Fruit fly (Drosophila melanogaster) whole organism, embryonic: ENCODE results near the gene PolD2.

Experiments
- Adf1 ChIP-seq: fragments of 200-800 bp; sonication (Bioruptor generic); IDR thresholded peaks from 2 replicates; pipeline ENCODE4 v1.3.6; 2022; ENCODE audit warnings: missing biosample characterization, missing genetic modification characterization
- Asciz ChIP-seq: fragments of 200-800 bp; sonication (Bioruptor generic); optimal IDR thresholded peaks from 2 replicates; lab custom pipeline; 2017; ENCODE audit warnings: missing biosample characterization, mild to moderate bottlenecking, missing genetic modification characterization, missing genetic modification reagents
- B-H1 ChIP-seq: fragments of 200-800 bp; sonication (Bioruptor generic); IDR thresholded peaks from 3 replicates; pipeline ENCODE4 v1.3.6; 2022; ENCODE audit warnings: missing biosample characterization, missing genetic modification characterization
- B-H2 ChIP-seq: fragments of 200-800 bp; sonication (Bioruptor generic); optimal IDR thresholded peaks from 2 replicates; lab custom pipeline; 2018; ENCODE audit warnings: missing biosample characterization, mild to moderate bottlenecking, missing genetic modification characterization
- CG10654 ChIP-seq: fragments of 200-800 bp; sonication (Bioruptor generic); optimal IDR thresholded peaks from 2 replicates; lab custom pipeline; 2016; ENCODE audit warnings: missing biosample characterization, missing genetic modification characterization
- CG11560 ChIP-seq: fragments of 200-800 bp; sonication (Bioruptor generic); IDR thresholded peaks from 3 replicates; pipeline ENCODE4 v1.3.6; 2022; ENCODE audit warnings: missing biosample characterization, missing genetic modification characterization
- CG13287 ChIP-seq: fragments of 200-800 bp; sonication (Bioruptor generic); IDR thresholded peaks from 2 replicates; pipeline ENCODE4 v1.3.6; 2022; ENCODE audit warnings: missing biosample characterization, missing genetic modification characterization; ENCODE audit not compliant: partially characterized antibody
- CG17328 ChIP-seq: fragments of 200-800 bp; sonication (Bioruptor generic); IDR thresholded peaks from 2 replicates; pipeline ENCODE4 v1.3.6; 2022; ENCODE audit warnings: missing biosample characterization, missing genetic modification characterization
- CG17568 ChIP-seq: fragments of 200-800 bp; sonication (Bioruptor generic); optimal IDR thresholded peaks from 2 replicates; lab custom pipeline; 2018; ENCODE audit warnings: missing biosample characterization, mild to moderate bottlenecking, missing genetic modification characterization, moderate library complexity
- CG17912 ChIP-seq: fragments of 200-800 bp; sonication (Bioruptor generic); optimal IDR thresholded peaks from 2 replicates; lab custom pipeline; 2018; ENCODE audit warnings: missing biosample characterization, mild to moderate bottlenecking, missing genetic modification characterization
- CG4360 ChIP-seq: fragments of 200-800 bp; sonication (Bioruptor generic); IDR thresholded peaks from 2 replicates; pipeline ENCODE4 v1.3.6; 2022; ENCODE audit warnings: missing biosample characterization, missing genetic modification characterization
- CG4854 ChIP-seq: fragments of 200-800 bp; sonication (Bioruptor generic); optimal IDR thresholded peaks from 2 replicates; lab custom pipeline; 2016; ENCODE audit warnings: missing biosample characterization, missing genetic modification characterization, inconsistent platforms
- CG5953 ChIP-seq: fragments of 200-800 bp; sonication (Bioruptor generic); IDR thresholded peaks from 2 replicates; pipeline ENCODE4 v1.3.6; 2022; ENCODE audit warnings: missing biosample characterization, missing genetic modification characterization
- CG6254 ChIP-seq: fragments of 200-800 bp; sonication (Bioruptor generic); optimal IDR thresholded peaks from 3 replicates; lab custom pipeline; 2017; ENCODE audit warnings: mild to moderate bottlenecking, missing biosample characterization, missing genetic modification reagents, missing genetic modification characterization
- CG6689 ChIP-seq: fragments of 200-800 bp; sonication (Bioruptor generic); IDR thresholded peaks from 2 replicates; pipeline ENCODE4 v1.3.6; 2022; ENCODE audit warnings: missing biosample characterization, missing genetic modification characterization
- CG6813 ChIP-seq: fragments of 200-800 bp; sonication (Bioruptor generic); optimal IDR thresholded peaks from 2 replicates; lab custom pipeline; 2017; ENCODE audit warnings: missing biosample characterization, missing genetic modification characterization, mild to moderate bottlenecking, moderate library complexity, missing genetic modification reagents
- CG7357 ChIP-seq: fragments of 200-800 bp; sonication (Bioruptor generic); IDR thresholded peaks from 3 replicates; pipeline ENCODE4 v1.3.6; 2022; ENCODE audit warnings: missing biosample characterization, missing genetic modification characterization
- CG7556 ChIP-seq: fragments of 200-800 bp; sonication (Bioruptor generic); optimal IDR thresholded peaks from 2 replicates; lab custom pipeline; 2017; ENCODE audit warnings: missing biosample characterization, mild to moderate bottlenecking, missing genetic modification characterization
- CG7963 ChIP-seq: fragments of 200-800 bp; sonication (Bioruptor generic); IDR thresholded peaks from 3 replicates; pipeline ENCODE4 v1.3.6; 2022; ENCODE audit warnings: missing biosample characterization, missing genetic modification characterization; ENCODE audit not compliant: partially characterized antibody
- CG8089 ChIP-seq: fragments of 200-800 bp; sonication (Bioruptor generic); optimal IDR thresholded peaks from 3 replicates; lab custom pipeline; 2016; ENCODE audit warnings: missing biosample characterization, missing genetic modification characterization
- CG9932 ChIP-seq: fragments of 200-800 bp; sonication (Bioruptor generic); IDR thresholded peaks from 2 replicates; pipeline ENCODE4 v1.3.6; 2022; ENCODE audit warnings: missing biosample characterization, missing genetic modification characterization
- Camta ChIP-seq: fragments of 200-800 bp; sonication (Bioruptor generic); optimal IDR thresholded peaks from 2 replicates; lab custom pipeline; 2016; ENCODE audit warnings: missing biosample characterization, missing genetic modification characterization
- D19B ChIP-seq: fragments of 200-800 bp; sonication (Bioruptor generic); optimal IDR thresholded peaks from 2 replicates; lab custom pipeline; 2017; ENCODE audit warnings: missing biosample characterization, mild to moderate bottlenecking, missing genetic modification characterization
- Dfd ChIP-seq, 2 experiments: fragments of >200 bp; optimal IDR thresholded peaks; 2 replicates each; lab custom pipeline; 2017; ENCODE audit warnings: missing biosample characterization in 2 of 2, missing genetic modification characterization in 2 of 2
- Dip2 ChIP-seq: fragments of 200-800 bp; sonication (Bioruptor generic); IDR thresholded peaks from 2 replicates; pipeline ENCODE4 v1.3.6; 2022; ENCODE audit warnings: missing biosample characterization, missing genetic modification characterization
- Dll ChIP-seq: fragments of 200-800 bp; sonication (Bioruptor generic); IDR thresholded peaks from 4 replicates; pipeline ENCODE4 v1.3.6; 2022; ENCODE audit warnings: missing biosample characterization, missing genetic modification characterization; ENCODE audit not compliant: partially characterized antibody
- Ets97D ChIP-seq: fragments of 200-800 bp; sonication (Bioruptor generic); optimal IDR thresholded peaks from 3 replicates; lab custom pipeline; 2016; ENCODE audit warnings: missing biosample characterization, missing genetic modification characterization
- GATAe ChIP-seq: fragments of 200-800 bp; sonication (Bioruptor generic); conservative IDR thresholded peaks from 2 replicates; pipeline ENCODE4 v1.3.6; 2022; ENCODE audit warnings: missing biosample characterization, missing genetic modification characterization
- NC2β ChIP-seq: fragments of 200-800 bp; sonication (Bioruptor generic); optimal IDR thresholded peaks from 2 replicates; lab custom pipeline; 2016; ENCODE audit warnings: missing biosample characterization, missing genetic modification characterization
- Neu2 ChIP-seq: fragments of 200-800 bp; sonication (Bioruptor generic); optimal IDR thresholded peaks from 3 replicates; lab custom pipeline; 2016; ENCODE audit warnings: missing biosample characterization, missing genetic modification characterization, borderline replicate concordance
- Sin3A ChIP-seq: fragments of >200 bp; optimal IDR thresholded peaks from 2 replicates; lab custom pipeline; 2018
- Sry-δ ChIP-seq: fragments of 200-800 bp; sonication (Bioruptor generic); optimal IDR thresholded peaks from 2 replicates; lab custom pipeline; 2016; ENCODE audit warnings: missing biosample characterization, missing genetic modification characterization
- Trl ChIP-seq, 3 experiments: fragments of >200 bp in 2 of 3; fragments of 200-800 bp in 1 of 3; sonication (Bioruptor generic) in 1 of 3; optimal IDR thresholded peaks; 2 replicates in 1 of 3; 3 replicates in 2 of 3; lab custom pipeline; 2016 to 2017; ENCODE audit warnings: missing biosample characterization in 1 of 3, missing genetic modification characterization in 1 of 3
- Vsx1 ChIP-seq: fragments of 200-800 bp; sonication (Bioruptor generic); optimal IDR thresholded peaks from 2 replicates; lab custom pipeline; 2017; ENCODE audit warnings: missing biosample characterization, mild to moderate bottlenecking, missing genetic modification characterization, missing genetic modification reagents
- cato ChIP-seq: fragments of 200-800 bp; sonication (Bioruptor generic); optimal IDR thresholded peaks from 2 replicates; lab custom pipeline; 2016; ENCODE audit warnings: missing biosample characterization, missing genetic modification characterization, borderline replicate concordance
- eve ChIP-seq, 2 experiments: fragments of >200 bp; optimal IDR thresholded peaks; 2 replicates each; lab custom pipeline; 2017; ENCODE audit warnings: missing biosample characterization in 2 of 2, missing genetic modification characterization in 2 of 2
- gcm ChIP-seq: fragments of 200-800 bp; sonication (Bioruptor generic); optimal IDR thresholded peaks from 2 replicates; lab custom pipeline; 2019; ENCODE audit warnings: missing biosample characterization, mild to moderate bottlenecking, missing genetic modification characterization, moderate library complexity
- hb ChIP-seq: fragments of 200-800 bp; sonication (Bioruptor generic); IDR thresholded peaks from 3 replicates; pipeline ENCODE4 v1.3.6; 2022; ENCODE audit warnings: missing biosample characterization, missing genetic modification characterization; ENCODE audit not compliant: partially characterized antibody
- hth ChIP-seq: fragments of >200 bp; optimal IDR thresholded peaks from 2 replicates; lab custom pipeline; 2017; ENCODE audit warnings: inconsistent platforms
- lola ChIP-seq, 3 experiments: fragments of >200 bp in 2 of 3; fragments of 200-800 bp in 1 of 3; sonication (Bioruptor generic) in 1 of 3; optimal IDR thresholded peaks; 2 replicates each; lab custom pipeline; 2017 to 2019; ENCODE audit warnings: missing biosample characterization in 3 of 3, missing genetic modification characterization in 3 of 3, mild to moderate bottlenecking in 1 of 3, moderate library complexity in 1 of 3
- mirr ChIP-seq: fragments of 200-800 bp; sonication (Bioruptor generic); optimal IDR thresholded peaks from 3 replicates; lab custom pipeline; 2018; ENCODE audit warnings: missing biosample characterization, mild to moderate bottlenecking, missing genetic modification characterization
- nerfin-1 ChIP-seq: fragments of 200-800 bp; sonication (Bioruptor generic); optimal IDR thresholded peaks from 3 replicates; lab custom pipeline; 2019; ENCODE audit warnings: missing biosample characterization, mild to moderate bottlenecking, missing genetic modification characterization, moderate library complexity
- nmo ChIP-seq: fragments of 200-800 bp; sonication (Bioruptor generic); optimal IDR thresholded peaks from 2 replicates; lab custom pipeline; 2018; ENCODE audit warnings: missing biosample characterization, mild to moderate bottlenecking, missing genetic modification characterization, moderate library complexity
- pita ChIP-seq: fragments of 200-800 bp; sonication (Bioruptor generic); optimal IDR thresholded peaks from 2 replicates; lab custom pipeline; 2017; ENCODE audit warnings: missing biosample characterization, mild to moderate bottlenecking, missing genetic modification characterization
- schlank ChIP-seq: fragments of 200-800 bp; sonication (Bioruptor generic); optimal IDR thresholded peaks from 2 replicates; lab custom pipeline; 2018; ENCODE audit warnings: missing biosample characterization, mild to moderate bottlenecking, missing genetic modification characterization
- ssp ChIP-seq: fragments of 200-800 bp; sonication (Bioruptor generic); IDR thresholded peaks from 2 replicates; pipeline ENCODE4 v1.3.6; 2022; ENCODE audit warnings: missing biosample characterization, missing genetic modification characterization
- vnd ChIP-seq: fragments of 200-800 bp; sonication (Bioruptor generic); IDR thresholded peaks from 3 replicates; pipeline ENCODE4 v1.3.6; 2022; ENCODE audit warnings: missing biosample characterization, missing genetic modification characterization; ENCODE audit not compliant: partially characterized antibody
- wdn ChIP-seq: fragments of 200-800 bp; sonication (Bioruptor generic); IDR thresholded peaks from 2 replicates; pipeline ENCODE4 v1.3.6; 2022; ENCODE audit warnings: missing biosample characterization, missing genetic modification characterization

Gene PolD2

dm6 chr3L:1774713-1775648 is at the start of gene PolD2, which contains the start of gene CG13933:
TSS of gene PolD2 (plus strand) at chr3L:1775633.
TSS of gene CG13933 (minus strand) at chr3L:1775147.
- TF ChIP-seq CG6254 (GFP tag; lab: Kevin White, UChicago) (peak; percentile 45), CG5953 (peak; percentile 98), hth (no peak), wdn (peak; percentile 97), Ets97D (GFP tag; lab: Kevin White, UChicago) (peak; percentile 54), B-H1 (GFP tag; lab: Robert Waterston, UW) (peak; percentile 97), Camta (GFP tag; lab: Kevin White, UChicago) (peak; percentile 50), Trl (optimal IDR thresholded peaks at IDR 0.05; lab: Kevin White, UChicago) (no peak), Trl (GFP tag; optimal IDR thresholded peaks at IDR 0.05; lab: Kevin White, UChicago) (peak; percentile 64), lola (GFP tag; optimal IDR thresholded peaks at IDR 0.05; lab: Kevin White, UChicago) (peak in 1 of 3 experiments; percentile 98), Dip2 (GFP tag; lab: Robert Waterston, UW) (no peak), vnd (peak; percentile 86), gcm (GFP tag; lab: Kevin White, UChicago) (peak; percentile 97), CG7963 (GFP tag; lab: Robert Waterston, UW) (peak; percentile 81), Dll (GFP tag; lab: Robert Waterston, UW) (peak; percentile 80), CG4360 (GFP tag; lab: Robert Waterston, UW) (peak; percentile 60; the same call in 1 of the 2 replicates), GATAe (peak; percentile 90), schlank (tag; lab: Kevin White, UChicago) (peak; percentile 83), D19B (no peak), CG13287 (GFP tag; lab: Robert Waterston, UW) (peak; percentile 86), CG10654 (GFP tag; lab: Kevin White, UChicago) (no peak), CG7357 (GFP tag; lab: Robert Waterston, UW) (peak; percentile 88), Sry-δ (GFP tag; lab: Kevin White, UChicago) (peak; percentile 35), CG8089 (GFP tag; lab: Kevin White, UChicago) (peak; percentile 68), Vsx1 (GFP tag; lab: Kevin White, UChicago) (no peak), CG6813 (GFP tag; lab: Kevin White, UChicago) (peak; percentile 82), CG6689 (peak; percentile 94), Asciz (no peak), eve (GFP tag; optimal IDR thresholded peaks at IDR 0.05; lab: Kevin White, UChicago) (no peak), B-H2 (GFP tag; lab: Kevin White, UChicago) (no peak), Neu2 (GFP tag; lab: Kevin White, UChicago) (no peak), CG11560 (peak; percentile 83), mirr (no peak), Sin3A (lab: Kevin White, UChicago) (no peak), CG7556 (GFP tag; lab: Kevin White, UChicago) (peak; percentile 95), Adf1 (peak; percentile 86), hb (GFP tag; lab: Robert Waterston, UW) (peak; percentile 90), NC2β (GFP tag; lab: Kevin White, UChicago) (peak; percentile 67), cato (peak; percentile 94), pita (GFP tag; lab: Kevin White, UChicago) (no peak), Dfd (GFP tag; optimal IDR thresholded peaks at IDR 0.05; lab: Kevin White, UChicago) (no peak), CG17912 (GFP tag; lab: Kevin White, UChicago) (peak; percentile 85), nerfin-1 (no peak), CG17568 (GFP tag; lab: Kevin White, UChicago) (no peak), ssp (GFP tag; lab: Robert Waterston, UW) (peak; percentile 88), nmo (peak; percentile 99), CG9932 (peak; percentile 99), CG4854 (GFP tag; lab: Kevin White, UChicago) (no peak), CG17328 (GFP tag; lab: Robert Waterston, UW) (peak; percentile 99)
